Worm (Caenorhabditis elegans): ENCODE measurements around the gene T03F7.5.

ce11 chrV:11308915-11309314 is 10.4 kb upstream of the T03F7.5 start:
- TF ChIP-seq pqm-1 (tag; optimal IDR thresholded peaks at IDR 0.05) (no peak), sea-2 (GFP tag; optimal IDR thresholded peaks at IDR 0.05) (no peak)
